Worm (Caenorhabditis elegans): ENCODE data around the gene str-116.

str-116 gene

DNA sequence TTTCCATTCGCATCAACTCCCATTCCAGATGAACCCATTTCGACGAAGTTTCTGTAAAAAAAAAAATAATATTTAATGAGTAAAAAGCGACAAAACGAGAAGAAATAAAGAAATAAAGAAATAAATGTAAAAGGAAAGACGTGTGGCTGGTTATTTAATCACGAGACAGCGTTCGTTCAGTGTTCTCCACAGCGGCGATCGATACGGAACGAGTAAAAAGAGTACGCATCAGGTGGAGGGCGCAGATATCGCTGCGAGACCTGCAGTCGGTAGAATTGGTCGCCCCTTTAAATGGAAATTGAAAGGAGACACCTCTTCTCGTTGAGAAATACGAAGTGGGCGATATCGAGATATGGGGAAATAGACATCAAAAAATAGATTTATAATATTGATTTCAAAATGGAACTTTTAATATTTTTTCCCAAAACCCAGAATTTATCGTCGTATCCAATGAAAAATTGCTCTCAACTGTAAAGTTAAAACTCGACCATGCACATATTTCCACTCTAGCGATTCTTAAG is 38.1 kb upstream of the str-116 start, which contains the start of gene pqn-70 (continued):
- TF ChIP-seq ceh-90 (tag; optimal IDR thresholded peaks at IDR 0.05) (no peak), zip-4 (GFP tag; optimal IDR thresholded peaks at IDR 0.05) (peak; percentile 25), nhr-71 (tag; optimal IDR thresholded peaks at IDR 0.05) (peak; percentile 91), lin-14 (GFP tag; optimal IDR thresholded peaks at IDR 0.05) (peak; percentile 97), mab-9 (GFP tag; IDR thresholded peaks at IDR 0.05) (peak; percentile 34; the same call in 1 of the 2 replicates), F16B12.6 (tag; optimal IDR thresholded peaks at IDR 0.05) (peak; percentile 48), C34B4.2 (tag; optimal IDR thresholded peaks at IDR 0.05) (no peak), mep-1 (tag; optimal IDR thresholded peaks at IDR 0.05) (peak; percentile 93), mef-2 (tag; optimal IDR thresholded peaks at IDR 0.05) (no peak), unc-98 (GFP tag; IDR thresholded peaks at IDR 0.05) (no peak), aha-1 (tag; optimal IDR thresholded peaks at IDR 0.05) (no peak), lin-35 (GFP tag; optimal IDR thresholded peaks at IDR 0.05) (peak; percentile 79 to 88), hlh-17 (GFP tag; optimal IDR thresholded peaks at IDR 0.05; ENCODE audit: borderline replicate concordance) (no peak), nhr-47 (tag; optimal IDR thresholded peaks at IDR 0.05) (peak; percentile 88), pax-3 (tag; optimal IDR thresholded peaks at IDR 0.05) (peak; percentile 61), ets-5 (GFP tag; IDR thresholded peaks at IDR 0.05) (no peak), tlp-1 (tag; optimal IDR thresholded peaks at IDR 0.05) (no peak), fkh-4 (tag; optimal IDR thresholded peaks at IDR 0.05; ENCODE audit: borderline replicate concordance) (no peak), lir-3 (tag; optimal IDR thresholded peaks at IDR 0.05; ENCODE audit: poor library complexity) (peak; percentile 74), ama-1 (optimal IDR thresholded peaks at IDR 0.05) (no peak), zag-1 (tag; optimal IDR thresholded peaks at IDR 0.05) (no peak), nhr-11 (tag; optimal IDR thresholded peaks at IDR 0.05) (peak; percentile 12), blmp-1 (tag; optimal IDR thresholded peaks at IDR 0.05) (peak; percentile 92), fkh-10 (GFP tag; optimal IDR thresholded peaks at IDR 0.05) (peak; percentile 37), nhr-28 (tag; optimal IDR thresholded peaks at IDR 0.05) (no peak), nhr-90 (tag; optimal IDR thresholded peaks at IDR 0.05; ENCODE audit: poor library complexity) (peak; percentile 79), efl-3 (GFP tag; optimal IDR thresholded peaks at IDR 0.05) (no peak), ztf-4 (tag; optimal IDR thresholded peaks at IDR 0.05) (peak; percentile 75), vab-15 (tag; optimal IDR thresholded peaks at IDR 0.05) (no peak), aly-2 (tag; optimal IDR thresholded peaks at IDR 0.05) (peak; percentile 25), lin-13 (GFP tag; optimal IDR thresholded peaks at IDR 0.05) (peak; percentile 68), pag-3 (tag; optimal IDR thresholded peaks at IDR 0.05; ENCODE audit: borderline replicate concordance, insufficient read depth) (no peak), jun-1 (tag; optimal IDR thresholded peaks at IDR 0.05) (peak; percentile 64), ces-1 (GFP tag; optimal IDR thresholded peaks at IDR 0.05) (no peak), mdl-1 (tag; optimal IDR thresholded peaks at IDR 0.05) (peak in 1 of 2 experiments; percentile 78), unc-130 (tag; optimal IDR thresholded peaks at IDR 0.05) (peak; percentile 87), elt-3 (tag; optimal IDR thresholded peaks at IDR 0.05) (peak in 2 of 6 experiments; percentile 42 to 54), nhr-237 (tag; optimal IDR thresholded peaks at IDR 0.05) (peak; percentile 39), fkh-8 (tag; optimal IDR thresholded peaks at IDR 0.05) (peak; percentile 74), rnt-1 (tag; optimal IDR thresholded peaks at IDR 0.05) (peak; percentile 84)

DNA sequence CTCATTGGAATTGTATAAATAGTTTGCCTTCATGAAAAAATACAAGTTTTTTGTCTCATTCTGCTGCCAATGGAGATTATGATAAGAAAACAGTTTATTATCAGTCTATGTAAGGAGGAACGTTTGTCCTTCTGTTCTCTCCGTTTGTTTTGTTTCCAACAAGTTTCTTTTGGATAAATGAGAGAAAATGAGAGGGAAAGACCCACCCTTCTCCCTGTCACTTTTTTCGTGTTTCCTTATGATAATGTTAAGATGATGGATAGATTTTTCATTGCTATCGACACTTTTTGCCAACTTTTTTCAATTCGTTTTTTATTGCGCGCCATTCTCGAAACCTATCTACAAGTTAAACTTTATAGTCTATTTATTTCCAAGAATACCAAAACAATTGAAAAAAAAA is 35.6 kb upstream of the str-116 start:
- no peak for TF ChIP-seq egl-27 (tag; optimal IDR thresholded peaks at IDR 0.05)
- peak; percentile 80 for TF ChIP-seq blmp-1 (tag; optimal IDR thresholded peaks at IDR 0.05)
- TF ChIP-seq ceh-63 (GFP tag; optimal IDR thresholded peaks at IDR 0.05) = no peak
- TF ChIP-seq dpl-1 (GFP tag; optimal IDR thresholded peaks at IDR 0.05) = no peak
- TF ChIP-seq efl-1 (optimal IDR thresholded peaks at IDR 0.05) = no peak
- peak in 1 of 2 experiments; percentile 2 for TF ChIP-seq efl-1 (GFP tag; optimal IDR thresholded peaks at IDR 0.05 in 1 of 2)
- TF ChIP-seq nhr-20 (tag; optimal IDR thresholded peaks at IDR 0.05) = no peak
- TF ChIP-seq lin-13 (GFP tag; optimal IDR thresholded peaks at IDR 0.05) = no peak
